Fruit fly (Drosophila melanogaster): ENCODE results near the gene CG1463.

Gene CG1463

dm6 chrX:12567663-12568062 is 43.8 kb downstream of the CG1463 start:
- TF ChIP-seq CG8478 (optimal IDR thresholded peaks at IDR 0.05) = no peak
- TF ChIP-seq CTCF (optimal IDR thresholded peaks at IDR 0.05) = no peak

Data from S2 (cell line).